Fruit fly (Drosophila melanogaster) S2 (cell line): ENCODE measurements around the gene sba.

ENCODE experiments used
- CG8478 ChIP-seq: fragments of >200 bp; optimal IDR thresholded peaks from 2 replicates; lab custom pipeline; 2018
- CTCF ChIP-seq, 2 experiments: fragments of >200 bp; optimal IDR thresholded peaks; 2 replicates each; lab custom pipeline; 2018

- TF ChIP-seq CTCF (optimal IDR thresholded peaks at IDR 0.05; lab: Kevin White, UChicago) = no peak
- no peak for TF ChIP-seq CG8478 (lab: Kevin White, UChicago)
Observed at dm6 chr3R:23942965-23943413, 20.2 kb upstream of the sba start, which contains the start of gene Gdh.
